Worm (Caenorhabditis elegans): Measurements from ENCODE around the gene F14F7.7.

F14F7.7 gene

ce11 chrIII:13030551-13030950, at the start of gene F14F7.7:
Gene F14F7.7 (plus strand): TSS chrIII:13030904.
- no peak for TF ChIP-seq ZK546.5 (tag; optimal IDR thresholded peaks at IDR 0.05)
- TF ChIP-seq daf-12 (tag; optimal IDR thresholded peaks at IDR 0.05), result no peak
- no peak for TF ChIP-seq fos-1 (tag; optimal IDR thresholded peaks at IDR 0.05)
- no peak for TF ChIP-seq zag-1 (tag; optimal IDR thresholded peaks at IDR 0.05)
- TF ChIP-seq ama-1 (optimal IDR thresholded peaks at IDR 0.05), result no peak
- no peak for TF ChIP-seq pha-4 (tag; optimal IDR thresholded peaks at IDR 0.05)
- no peak for TF ChIP-seq elt-1 (tag; optimal IDR thresholded peaks at IDR 0.05)
- no peak for TF ChIP-seq eor-1 (tag; optimal IDR thresholded peaks at IDR 0.05)
- TF ChIP-seq hmg-11 (tag; optimal IDR thresholded peaks at IDR 0.05), result no peak
- no peak for TF ChIP-seq nhr-25 (tag; optimal IDR thresholded peaks at IDR 0.05)
- TF ChIP-seq fkh-2 (tag; optimal IDR thresholded peaks at IDR 0.05), result no peak
- no peak for TF ChIP-seq ztf-11 (tag; optimal IDR thresholded peaks at IDR 0.05)
- no peak for TF ChIP-seq egl-5 (tag; optimal IDR thresholded peaks at IDR 0.05)
- no peak for TF ChIP-seq lin-39 (tag; optimal IDR thresholded peaks at IDR 0.05)
- no peak for TF ChIP-seq snpc-4 (tag; optimal IDR thresholded peaks at IDR 0.05)

ce11 chrIII:12987418-12987817, 43.3 kb upstream of the F14F7.7 start, which contains the start of gene ZK1010.5:
Gene ZK1010.5 (minus strand): TSS chrIII:12987518.
- TF ChIP-seq daf-12 (tag; optimal IDR thresholded peaks at IDR 0.05) (no peak), eor-1 (tag; optimal IDR thresholded peaks at IDR 0.05) (no peak), skn-1 (tag; optimal IDR thresholded peaks at IDR 0.05) (no peak), snpc-4 (tag; optimal IDR thresholded peaks at IDR 0.05) (no peak), nhr-12 (tag; optimal IDR thresholded peaks at IDR 0.05) (no peak), fkh-2 (tag; optimal IDR thresholded peaks at IDR 0.05) (no peak), fkh-10 (GFP tag; optimal IDR thresholded peaks at IDR 0.05) (no peak), mml-1 (tag; optimal IDR thresholded peaks at IDR 0.05) (no peak), elt-2 (tag; optimal IDR thresholded peaks at IDR 0.05) (no peak), egl-27 (tag; optimal IDR thresholded peaks at IDR 0.05) (no peak), nhr-28 (tag; optimal IDR thresholded peaks at IDR 0.05) (no peak), fos-1 (tag; optimal IDR thresholded peaks at IDR 0.05) (no peak), pha-4 (tag; optimal IDR thresholded peaks at IDR 0.05) (no peak), lin-39 (tag; optimal IDR thresholded peaks at IDR 0.05) (no peak), lsy-12 (tag; optimal IDR thresholded peaks at IDR 0.05) (no peak), sea-2 (GFP tag; optimal IDR thresholded peaks at IDR 0.05) (no peak), nhr-25 (tag; optimal IDR thresholded peaks at IDR 0.05) (no peak)

ce11 chrIII:12990997-12991396, 39.7 kb upstream of the F14F7.7 start, which contains the start of gene ZK1010.12:
Gene ZK1010.12 (plus strand): TSS chrIII:12991297.
- no peak for TF ChIP-seq ama-1 (optimal IDR thresholded peaks at IDR 0.05)
- TF ChIP-seq nhr-28 (tag; optimal IDR thresholded peaks at IDR 0.05), result no peak
- no peak for TF ChIP-seq tbx-2 (tag; optimal IDR thresholded peaks at IDR 0.05)
- TF ChIP-seq pqm-1 (tag; optimal IDR thresholded peaks at IDR 0.05), result no peak
- TF ChIP-seq elt-1 (tag; optimal IDR thresholded peaks at IDR 0.05), result no peak
- no peak for TF ChIP-seq R02D3.7 (tag; optimal IDR thresholded peaks at IDR 0.05)
- TF ChIP-seq nhr-43 (tag; optimal IDR thresholded peaks at IDR 0.05; ENCODE audit: poor library complexity, severe bottlenecking), result no peak
- TF ChIP-seq unc-62 (GFP tag; optimal IDR thresholded peaks at IDR 0.05), result no peak

ce11 chrIII:12993055-12993454, 37.6 kb upstream of the F14F7.7 start:
- TF ChIP-seq egl-5 (tag; optimal IDR thresholded peaks at IDR 0.05) (no peak), tbx-2 (tag; optimal IDR thresholded peaks at IDR 0.05) (no peak), nhr-76 (tag; optimal IDR thresholded peaks at IDR 0.05) (no peak), nhr-43 (tag; optimal IDR thresholded peaks at IDR 0.05; ENCODE audit: poor library complexity, severe bottlenecking) (no peak), ceh-82 (tag; optimal IDR thresholded peaks at IDR 0.05) (no peak), aly-2 (tag; optimal IDR thresholded peaks at IDR 0.05) (no peak), ceh-28 (tag; optimal IDR thresholded peaks at IDR 0.05) (no peak), ceh-9 (tag; optimal IDR thresholded peaks at IDR 0.05) (no peak), unc-62 (GFP tag; optimal IDR thresholded peaks at IDR 0.05) (no peak), fkh-10 (GFP tag; optimal IDR thresholded peaks at IDR 0.05) (no peak), skn-1 (tag; optimal IDR thresholded peaks at IDR 0.05) (no peak), pha-4 (tag; optimal IDR thresholded peaks at IDR 0.05) (no peak), elt-1 (tag; optimal IDR thresholded peaks at IDR 0.05) (no peak), pqm-1 (tag; optimal IDR thresholded peaks at IDR 0.05) (no peak), fkh-2 (tag; optimal IDR thresholded peaks at IDR 0.05) (no peak), nhr-12 (tag; optimal IDR thresholded peaks at IDR 0.05) (no peak), eor-1 (tag; optimal IDR thresholded peaks at IDR 0.05) (no peak), mdl-1 (tag; optimal IDR thresholded peaks at IDR 0.05) (no peak)

Measured in whole organism, L3 larva.